Worm (Caenorhabditis elegans): ENCODE measurements around the gene E02C12.9.

E02C12.9 gene

ce11 chrV:9424514-9424913 is 49.2 kb upstream of the E02C12.9 start (continued):
- TF ChIP-seq ceh-82 (tag; optimal IDR thresholded peaks at IDR 0.05) = no peak
- TF ChIP-seq nhr-28 (tag; optimal IDR thresholded peaks at IDR 0.05) = peak; percentile 72
- TF ChIP-seq arid-1 (GFP tag; conservative IDR thresholded peaks at IDR 0.05) = no peak
- no peak for TF ChIP-seq ces-1 (GFP tag; optimal IDR thresholded peaks at IDR 0.05)
- no peak for TF ChIP-seq R02D3.7 (tag; optimal IDR thresholded peaks at IDR 0.05)
- peak; percentile 59 for TF ChIP-seq hlh-30 (tag; optimal IDR thresholded peaks at IDR 0.05; ENCODE audit: insufficient read depth)
- TF ChIP-seq zfp-2 (tag; optimal IDR thresholded peaks at IDR 0.05) = no peak
- TF ChIP-seq ama-1 (optimal IDR thresholded peaks at IDR 0.05) = no peak
- TF ChIP-seq lin-1 (GFP tag; IDR thresholded peaks at IDR 0.05) = no peak
- TF ChIP-seq php-3 (GFP tag; IDR thresholded peaks at IDR 0.05) = no peak
- no peak for TF ChIP-seq nhr-111 (GFP tag; optimal IDR thresholded peaks at IDR 0.05)
- no peak for TF ChIP-seq lin-29 (GFP tag; IDR thresholded peaks at IDR 0.05)
- TF ChIP-seq hlh-11 (tag; optimal IDR thresholded peaks at IDR 0.05) = peak; percentile 76
- no peak for TF ChIP-seq dpl-1 (GFP tag; optimal IDR thresholded peaks at IDR 0.05)
- no peak for TF ChIP-seq snpc-1.2 (GFP tag; IDR thresholded peaks at IDR 0.05)
- TF ChIP-seq unc-62 (GFP tag; optimal IDR thresholded peaks at IDR 0.05 in 1 of 2) = no peak
- TF ChIP-seq unc-62 (tag; optimal IDR thresholded peaks at IDR 0.05) = no peak
- TF ChIP-seq cey-2 (tag; optimal IDR thresholded peaks at IDR 0.05; ENCODE audit: borderline replicate concordance, insufficient read depth) = no peak
- no peak for TF ChIP-seq pha-4 (GFP tag; IDR thresholded peaks at IDR 0.05)
- no peak for TF ChIP-seq pha-4 (tag; optimal IDR thresholded peaks at IDR 0.05)
- no peak for TF ChIP-seq mxl-2 (GFP tag; conservative IDR thresholded peaks at IDR 0.05)
- TF ChIP-seq Y105C5A.15 (GFP tag; IDR thresholded peaks at IDR 0.05) = no peak
- no peak for TF ChIP-seq saeg-2 (GFP tag; IDR thresholded peaks at IDR 0.05)
- TF ChIP-seq ztf-11 (tag; optimal IDR thresholded peaks at IDR 0.05) = no peak
- no peak for TF ChIP-seq ztf-7 (tag; optimal IDR thresholded peaks at IDR 0.05)
- no peak for TF ChIP-seq F10B5.3 (tag; optimal IDR thresholded peaks at IDR 0.05)
- TF ChIP-seq nhr-77 (tag; optimal IDR thresholded peaks at IDR 0.05) = no peak
- TF ChIP-seq daf-19 (GFP tag; conservative IDR thresholded peaks at IDR 0.05) = no peak
- peak; percentile 41 for TF ChIP-seq pqm-1 (tag; optimal IDR thresholded peaks at IDR 0.05)
- TF ChIP-seq nhr-237 (tag; optimal IDR thresholded peaks at IDR 0.05) = no peak
- TF ChIP-seq Y5F2A.4 (GFP tag; optimal IDR thresholded peaks at IDR 0.05) = no peak
- peak; percentile 55 for TF ChIP-seq ceh-28 (tag; optimal IDR thresholded peaks at IDR 0.05)
- TF ChIP-seq dve-1 (tag; optimal IDR thresholded peaks at IDR 0.05; ENCODE audit: insufficient read depth) = peak; percentile 57
- no peak for TF ChIP-seq ceh-20 (GFP tag; IDR thresholded peaks at IDR 0.05)

DNA sequence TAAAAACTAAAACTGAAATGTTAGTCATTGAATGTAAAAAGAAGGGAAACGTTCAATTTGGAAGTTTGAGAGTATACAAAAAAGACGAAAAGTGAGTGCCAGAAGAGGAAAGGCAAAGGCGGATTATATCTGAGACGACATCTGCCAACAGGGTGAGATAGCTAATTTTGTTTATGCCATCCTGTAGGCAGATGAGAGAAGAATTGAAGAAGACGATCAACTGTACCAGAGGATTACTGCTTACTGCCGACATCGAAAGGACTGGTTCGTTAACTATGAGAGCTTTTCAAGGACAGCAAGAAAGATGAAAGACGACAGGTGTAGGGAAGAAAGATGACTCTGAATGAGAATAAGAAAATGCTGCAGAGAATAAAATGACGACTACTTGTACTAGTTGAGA is 48.3 kb upstream of the E02C12.9 start:
- no peak for TF ChIP-seq hlh-11 (tag; optimal IDR thresholded peaks at IDR 0.05)
- TF ChIP-seq tag-97 (GFP tag; IDR thresholded peaks at IDR 0.05) = no peak
- no peak for TF ChIP-seq skn-1 (tag; optimal IDR thresholded peaks at IDR 0.05)
- no peak for TF ChIP-seq F44E2.7 (GFP tag; IDR thresholded peaks at IDR 0.05)
- TF ChIP-seq mes-2 (tag; optimal IDR thresholded peaks at IDR 0.05; ENCODE audit: poor library complexity, severe bottlenecking) = no peak
- no peak for TF ChIP-seq daf-12 (tag; optimal IDR thresholded peaks at IDR 0.05)
- TF ChIP-seq F37D6.2 (tag; optimal IDR thresholded peaks at IDR 0.05) = no peak
- TF ChIP-seq nhr-76 (tag; optimal IDR thresholded peaks at IDR 0.05) = no peak
- TF ChIP-seq T20F7.1 (GFP tag; optimal IDR thresholded peaks at IDR 0.05) = no peak
- TF ChIP-seq lir-3 (tag; optimal IDR thresholded peaks at IDR 0.05) = no peak
- no peak for TF ChIP-seq F26F4.8 (GFP tag; conservative IDR thresholded peaks at IDR 0.05)
- no peak for TF ChIP-seq Y105C5A.15 (GFP tag; IDR thresholded peaks at IDR 0.05)

Measured in whole organism, L4 larva.